Worm (Caenorhabditis elegans) whole organism, mixed stage, embryonic: Measurements from ENCODE around the gene cpb-1.

ENCODE experiments used
- M03D4.4 ChIP-seq: sonication (generic microtip); optimal IDR thresholded peaks from 2 replicates; lab custom pipeline; 2017; ENCODE audit warnings: mild to moderate bottlenecking, missing genetic modification characterization, missing compliant biosample characterization
- bed-3 ChIP-seq: fragments of 200-800 bp; sonication (Bioruptor generic); optimal IDR thresholded peaks from 3 replicates; lab custom pipeline; 2018; ENCODE audit warnings: mild to moderate bottlenecking, missing genetic modification characterization, moderate library complexity, missing compliant biosample characterization
- blmp-1 ChIP-seq: fragments of 150-350 bp; optimal IDR thresholded peaks from 2 replicates; lab custom pipeline; 2014; ENCODE audit warnings: missing biosample characterization, missing genetic modification characterization
- ham-2 ChIP-seq: fragments of 200-800 bp; sonication (Bioruptor generic); optimal IDR thresholded peaks from 2 replicates; lab custom pipeline; 2018; ENCODE audit warnings: mild to moderate bottlenecking, missing genetic modification characterization, missing compliant biosample characterization
- hlh-1 ChIP-seq: fragments of 150-350 bp; optimal IDR thresholded peaks from 2 replicates; lab custom pipeline; 2014; ENCODE audit warnings: missing biosample characterization, missing genetic modification reagents, missing genetic modification characterization
- lsy-2 ChIP-seq: fragments of 150-350 bp; optimal IDR thresholded peaks from 2 replicates; lab custom pipeline; 2014; ENCODE audit warnings: missing biosample characterization, missing genetic modification characterization
- nhr-76 ChIP-seq: sonication (generic microtip); optimal IDR thresholded peaks from 2 replicates; lab custom pipeline; 2017; ENCODE audit warnings: missing biosample characterization, missing genetic modification characterization
- pha-4 ChIP-seq: fragments of 150-350 bp; optimal IDR thresholded peaks from 2 replicates; lab custom pipeline; 2018; ENCODE audit warnings: missing biosample characterization, missing genetic modification reagents, missing genetic modification characterization
- sem-2 ChIP-seq: fragments of 200-800 bp; sonication (Bioruptor generic); optimal IDR thresholded peaks from 2 replicates; lab custom pipeline; 2018; ENCODE audit warnings: mild to moderate bottlenecking, missing genetic modification characterization, missing compliant biosample characterization

ce11 chrIII:9277803-9278202 lies 44.3 kb upstream of the cpb-1 start:
- TF ChIP-seq nhr-76 (tag; lab: Kevin White, UChicago) (no peak), bed-3 (GFP tag; lab: Kevin White, UChicago) (no peak), M03D4.4 (tag; lab: Kevin White, UChicago) (no peak), hlh-1 (tag; lab: Kevin White, UChicago) (no peak), ham-2 (GFP tag; lab: Kevin White, UChicago) (no peak), pha-4 (tag; lab: Kevin White, UChicago) (no peak), lsy-2 (tag; lab: Kevin White, UChicago) (no peak), sem-2 (GFP tag; lab: Kevin White, UChicago) (no peak), blmp-1 (tag; lab: Kevin White, UChicago) (no peak)
